Fruit fly (Drosophila melanogaster) whole organism, embryonic: ENCODE data around the gene CG5808.

ENCODE experiments used
- Awh ChIP-seq: fragments of 200-800 bp; sonication (Bioruptor generic); IDR thresholded peaks from 2 replicates; pipeline ENCODE4, ENCODE4 v1.3.6; 2022; ENCODE audit warnings: missing biosample characterization, missing genetic modification characterization
- CG10959 ChIP-seq: fragments of 200-800 bp; sonication (Bioruptor generic); IDR thresholded peaks from 2 replicates; pipeline ENCODE4 v1.3.6; 2022; ENCODE audit warnings: missing biosample characterization, missing genetic modification characterization
- CG11560 ChIP-seq: fragments of 200-800 bp; sonication (Bioruptor generic); IDR thresholded peaks from 3 replicates; pipeline ENCODE4 v1.3.6; 2022; ENCODE audit warnings: missing biosample characterization, missing genetic modification characterization
- CG1233 ChIP-seq: fragments of 200-800 bp; sonication (Bioruptor generic); optimal IDR thresholded peaks from 4 replicates; lab custom pipeline; 2018; ENCODE audit warnings: missing biosample characterization, mild to moderate bottlenecking, missing genetic modification characterization
- CG12391 ChIP-seq: fragments of 200-800 bp; sonication (Bioruptor generic); optimal IDR thresholded peaks from 3 replicates; lab custom pipeline; 2018; ENCODE audit warnings: missing biosample characterization, mild to moderate bottlenecking, missing genetic modification characterization, moderate library complexity
- CG14860 ChIP-seq: fragments of 200-800 bp; sonication (Bioruptor generic); IDR thresholded peaks from 3 replicates; pipeline ENCODE4 v1.3.6; 2022; ENCODE audit warnings: missing biosample characterization, missing genetic modification characterization; ENCODE audit not compliant: partially characterized antibody
- CG15514 ChIP-seq: fragments of 200-800 bp; sonication (Bioruptor generic); optimal IDR thresholded peaks from 3 replicates; lab custom pipeline; 2017; ENCODE audit warnings: missing biosample characterization, missing genetic modification characterization, mild to moderate bottlenecking, moderate library complexity, missing genetic modification reagents
- CG17912 ChIP-seq: fragments of 200-800 bp; sonication (Bioruptor generic); optimal IDR thresholded peaks from 2 replicates; lab custom pipeline; 2018; ENCODE audit warnings: missing biosample characterization, mild to moderate bottlenecking, missing genetic modification characterization
- CG32532 ChIP-seq: fragments of 200-800 bp; sonication (Bioruptor generic); IDR thresholded peaks from 2 replicates; pipeline ENCODE4 v1.3.6; 2022; ENCODE audit warnings: missing biosample characterization, missing genetic modification characterization
- CG33557 ChIP-seq: fragments of 200-800 bp; sonication (Bioruptor generic); optimal IDR thresholded peaks from 2 replicates; lab custom pipeline; 2019; ENCODE audit warnings: missing biosample characterization, mild to moderate bottlenecking, missing genetic modification characterization, moderate library complexity
- CG34224 ChIP-seq: fragments of 200-800 bp; sonication (Bioruptor generic); IDR thresholded peaks from 3 replicates; pipeline ENCODE4 v1.3.6; 2022; ENCODE audit warnings: missing biosample characterization, missing genetic modification characterization; ENCODE audit not compliant: partially characterized antibody
- CG34376 ChIP-seq: fragments of 200-800 bp; sonication (Bioruptor generic); optimal IDR thresholded peaks from 2 replicates; lab custom pipeline; 2018; ENCODE audit warnings: missing biosample characterization, mild to moderate bottlenecking, missing genetic modification characterization
- CG42726 ChIP-seq: fragments of 200-800 bp; sonication (Bioruptor generic); IDR thresholded peaks from 2 replicates; pipeline ENCODE4 v1.3.6; 2022; ENCODE audit warnings: missing biosample characterization, missing genetic modification characterization; ENCODE audit not compliant: partially characterized antibody
- CG43689 ChIP-seq: fragments of 200-800 bp; sonication (Bioruptor generic); IDR thresholded peaks from 2 replicates; pipeline ENCODE4 v1.3.6; 2022; ENCODE audit warnings: missing biosample characterization, missing genetic modification characterization
- CG9437 ChIP-seq: fragments of 200-800 bp; sonication (Bioruptor generic); optimal IDR thresholded peaks from 2 replicates; lab custom pipeline; 2018; ENCODE audit warnings: missing biosample characterization, mild to moderate bottlenecking, missing genetic modification characterization
- CG9876 ChIP-seq: fragments of 200-800 bp; sonication (Bioruptor generic); optimal IDR thresholded peaks from 2 replicates; lab custom pipeline; 2016; ENCODE audit warnings: missing biosample characterization, missing genetic modification characterization
- CTCF ChIP-seq: fragments of 200-800 bp; sonication (Bioruptor generic); optimal IDR thresholded peaks from 2 replicates; lab custom pipeline; 2017; ENCODE audit warnings: missing biosample characterization, mild to moderate bottlenecking, missing genetic modification characterization, moderate library complexity
- Dbx ChIP-seq: fragments of 200-800 bp; sonication (Bioruptor generic); IDR thresholded peaks from 3 replicates; pipeline ENCODE4 v1.3.6; 2022; ENCODE audit warnings: missing biosample characterization, missing genetic modification characterization
- Dip2 ChIP-seq: fragments of 200-800 bp; sonication (Bioruptor generic); IDR thresholded peaks from 2 replicates; pipeline ENCODE4 v1.3.6; 2022; ENCODE audit warnings: missing biosample characterization, missing genetic modification characterization
- Ets97D ChIP-seq: fragments of 200-800 bp; sonication (Bioruptor generic); optimal IDR thresholded peaks from 3 replicates; lab custom pipeline; 2016; ENCODE audit warnings: missing biosample characterization, missing genetic modification characterization
- Hey ChIP-seq: fragments of 200-800 bp; sonication (Bioruptor generic); optimal IDR thresholded peaks from 3 replicates; lab custom pipeline; 2018; ENCODE audit warnings: missing biosample characterization, mild to moderate bottlenecking, missing genetic modification characterization
- Lpt ChIP-seq: fragments of >200 bp; optimal IDR thresholded peaks from 2 replicates; lab custom pipeline; 2018; ENCODE audit warnings: missing biosample characterization, missing genetic modification characterization
- Neu2 ChIP-seq: fragments of 200-800 bp; sonication (Bioruptor generic); optimal IDR thresholded peaks from 3 replicates; lab custom pipeline; 2016; ENCODE audit warnings: missing biosample characterization, missing genetic modification characterization, borderline replicate concordance
- Poxn ChIP-seq: fragments of 200-800 bp; sonication (Bioruptor generic); IDR thresholded peaks from 2 replicates; pipeline ENCODE4 v1.3.6; 2022; ENCODE audit warnings: missing biosample characterization, missing genetic modification characterization
- Ravus ChIP-seq: fragments of 200-800 bp; sonication (Bioruptor generic); IDR thresholded peaks from 2 replicates; pipeline ENCODE4 v1.3.6; 2022; ENCODE audit warnings: missing biosample characterization, missing genetic modification characterization
- Spps ChIP-seq: fragments of 200-800 bp; sonication (Bioruptor generic); optimal IDR thresholded peaks from 2 replicates; lab custom pipeline; 2018; ENCODE audit warnings: missing biosample characterization, mild to moderate bottlenecking, missing genetic modification characterization
- amos ChIP-seq: fragments of 200-800 bp; sonication (Bioruptor generic); IDR thresholded peaks from 2 replicates; pipeline ENCODE4 v1.3.6; 2022; ENCODE audit warnings: missing biosample characterization, missing genetic modification characterization; ENCODE audit not compliant: partially characterized antibody
- bowl ChIP-seq: fragments of 200-800 bp; sonication (Bioruptor generic); IDR thresholded peaks from 2 replicates; pipeline ENCODE4 v1.3.6; 2022; ENCODE audit warnings: missing biosample characterization, missing genetic modification characterization
- bsh ChIP-seq, 2 experiments: fragments of 200-800 bp; sonication (Bioruptor generic); optimal IDR thresholded peaks; 2 replicates each; lab custom pipeline; 2017 to 2018; ENCODE audit warnings: mild to moderate bottlenecking in 2 of 2, missing biosample characterization in 2 of 2, missing genetic modification characterization in 2 of 2, moderate library complexity in 1 of 2
- cato ChIP-seq: fragments of 200-800 bp; sonication (Bioruptor generic); optimal IDR thresholded peaks from 2 replicates; lab custom pipeline; 2016; ENCODE audit warnings: missing biosample characterization, missing genetic modification characterization, borderline replicate concordance
- chif ChIP-seq, 2 experiments: fragments of 200-800 bp; sonication (Bioruptor generic); optimal IDR thresholded peaks; 3 replicates each; lab custom pipeline; 2016; ENCODE audit warnings: missing biosample characterization in 2 of 2, missing genetic modification characterization in 2 of 2
- dmrt99B ChIP-seq: fragments of 200-800 bp; sonication (Bioruptor generic); optimal IDR thresholded peaks from 2 replicates; lab custom pipeline; 2018; ENCODE audit warnings: missing biosample characterization, mild to moderate bottlenecking, missing genetic modification characterization, moderate library complexity
- en ChIP-seq: fragments of 200-800 bp; sonication (Bioruptor generic); optimal IDR thresholded peaks from 2 replicates; lab custom pipeline; 2016; ENCODE audit warnings: missing biosample characterization, missing genetic modification characterization
- eve ChIP-seq, 2 experiments: fragments of >200 bp; optimal IDR thresholded peaks; 2 replicates each; lab custom pipeline; 2017; ENCODE audit warnings: missing biosample characterization in 2 of 2, missing genetic modification characterization in 2 of 2
- gcm ChIP-seq: fragments of 200-800 bp; sonication (Bioruptor generic); optimal IDR thresholded peaks from 2 replicates; lab custom pipeline; 2019; ENCODE audit warnings: missing biosample characterization, mild to moderate bottlenecking, missing genetic modification characterization, moderate library complexity
- oc ChIP-seq: fragments of 200-800 bp; sonication (Bioruptor generic); optimal IDR thresholded peaks from 2 replicates; lab custom pipeline; 2018; ENCODE audit warnings: missing biosample characterization, mild to moderate bottlenecking, missing genetic modification characterization, moderate library complexity
- odd ChIP-seq: fragments of 200-800 bp; sonication (Bioruptor generic); optimal IDR thresholded peaks from 2 replicates; lab custom pipeline; 2017; ENCODE audit warnings: missing biosample characterization, mild to moderate bottlenecking, missing genetic modification characterization
- psq ChIP-seq: fragments of 200-800 bp; sonication (Bioruptor generic); optimal IDR thresholded peaks from 2 replicates; lab custom pipeline; 2017; ENCODE audit warnings: missing biosample characterization, missing genetic modification characterization
- ranshi ChIP-seq: fragments of 200-800 bp; sonication (Bioruptor generic); IDR thresholded peaks from 2 replicates; pipeline ENCODE4 v1.3.6; 2022; ENCODE audit warnings: missing biosample characterization, missing genetic modification characterization
- sens-2 ChIP-seq: fragments of 200-800 bp; sonication (Bioruptor generic); IDR thresholded peaks from 2 replicates; pipeline ENCODE4 v1.3.6; 2022; ENCODE audit warnings: missing biosample characterization, missing genetic modification characterization
- sob ChIP-seq: fragments of 200-800 bp; sonication (Bioruptor generic); IDR thresholded peaks from 2 replicates; pipeline ENCODE4 v1.3.6; 2022; ENCODE audit warnings: missing biosample characterization, missing genetic modification characterization
- stc ChIP-seq: fragments of 200-800 bp; sonication (Bioruptor generic); IDR thresholded peaks from 2 replicates; pipeline ENCODE4 v1.3.6; 2022; ENCODE audit warnings: missing biosample characterization, missing genetic modification characterization
- usp ChIP-seq: fragments of >200 bp; optimal IDR thresholded peaks from 2 replicates; lab custom pipeline; 2017; ENCODE audit warnings: missing biosample characterization, missing genetic modification characterization

CG5808 gene

dm6 chr3R:24798595-24798994 lies 18.2 kb downstream of the CG5808 start (continued):
- TF ChIP-seq Neu2 (GFP tag; lab: Kevin White, UChicago) = no peak
- TF ChIP-seq CG17912 (GFP tag; lab: Kevin White, UChicago) = no peak
- TF ChIP-seq Ravus (GFP tag; lab: Robert Waterston, UW) = no peak
- TF ChIP-seq bsh (GFP tag; optimal IDR thresholded peaks at IDR 0.05; lab: Kevin White, UChicago) = peak in 1 of 2 experiments; percentile 15
- no peak for TF ChIP-seq odd (GFP tag; lab: Kevin White, UChicago)
- TF ChIP-seq psq (GFP tag; lab: Kevin White, UChicago) = no peak
- TF ChIP-seq CG1233 (GFP tag; lab: Kevin White, UChicago) = peak; percentile 3
- no peak for TF ChIP-seq Lpt
- TF ChIP-seq chif (GFP tag; optimal IDR thresholded peaks at IDR 0.05; lab: Kevin White, UChicago) = no peak
- TF ChIP-seq Awh (GFP tag; lab: Robert Waterston, UW) = no peak
- peak; percentile 12 for TF ChIP-seq CG15514 (GFP tag; lab: Kevin White, UChicago)
- peak; percentile 48 for TF ChIP-seq CG9437 (GFP tag; lab: Kevin White, UChicago)
- TF ChIP-seq CG9876 (GFP tag; lab: Kevin White, UChicago) = no peak
- no peak for TF ChIP-seq Poxn (GFP tag; lab: Robert Waterston, UW)
- no peak for TF ChIP-seq Dbx (GFP tag; lab: Robert Waterston, UW)
- no peak for TF ChIP-seq amos
- no peak for TF ChIP-seq CG34224 (GFP tag; lab: Robert Waterston, UW)
- TF ChIP-seq Ets97D (GFP tag; lab: Kevin White, UChicago) = no peak
- no peak for TF ChIP-seq CG14860 (GFP tag; lab: Robert Waterston, UW)
- TF ChIP-seq ranshi (GFP tag; lab: Robert Waterston, UW) = no peak
- no peak for TF ChIP-seq oc (tag; lab: Kevin White, UChicago)
- TF ChIP-seq eve (GFP tag; optimal IDR thresholded peaks at IDR 0.05; lab: Kevin White, UChicago) = no peak
- no peak for TF ChIP-seq dmrt99B
- no peak for TF ChIP-seq CG42726 (GFP tag; lab: Robert Waterston, UW)
- no peak for TF ChIP-seq CG12391 (tag; lab: Kevin White, UChicago)
- no peak for TF ChIP-seq Hey (tag; lab: Kevin White, UChicago)
- TF ChIP-seq sens-2 = no peak
- no peak for TF ChIP-seq Spps (tag; lab: Kevin White, UChicago)
- TF ChIP-seq CG34376 (GFP tag; lab: Kevin White, UChicago) = no peak
- no peak for TF ChIP-seq CTCF (GFP tag; lab: Kevin White, UChicago)
- no peak for TF ChIP-seq CG10959 (GFP tag; lab: Robert Waterston, UW)
- no peak for TF ChIP-seq Dip2 (GFP tag; lab: Robert Waterston, UW)
- TF ChIP-seq CG33557 (GFP tag; lab: Kevin White, UChicago) = no peak
- no peak for TF ChIP-seq en (GFP tag; lab: Kevin White, UChicago)
- TF ChIP-seq usp = no peak
- no peak for TF ChIP-seq sob (GFP tag; lab: Robert Waterston, UW)
- no peak for TF ChIP-seq CG11560
- no peak for TF ChIP-seq CG43689 (GFP tag; lab: Robert Waterston, UW)
- TF ChIP-seq bowl (GFP tag; lab: Robert Waterston, UW) = no peak
- TF ChIP-seq cato (GFP tag; lab: Kevin White, UChicago) = no peak
- TF ChIP-seq stc (GFP tag; lab: Robert Waterston, UW) = peak; percentile 31; the same call in 1 of the 2 replicates
- TF ChIP-seq gcm (GFP tag; lab: Kevin White, UChicago) = peak; percentile 48
- TF ChIP-seq CG32532 (GFP tag; lab: Robert Waterston, UW) = no peak
